Fruit fly (Drosophila melanogaster): ENCODE data around the gene E5.
A peak's percentile ranks its signal among the peaks of the same experiment; 100 is the strongest.

Gene E5

dm6 chr3R:13842532-13842931 lies 32.2 kb downstream of the E5 start:
- no peak for TF ChIP-seq Camta (GFP tag; optimal IDR thresholded peaks at IDR 0.05)
- TF ChIP-seq gt (GFP tag; IDR thresholded peaks at IDR 0.05) = no peak
- TF ChIP-seq CG1602 (GFP tag; optimal IDR thresholded peaks at IDR 0.05) = no peak
- TF ChIP-seq CG31224 (GFP tag; IDR thresholded peaks at IDR 0.05) = no peak
- peak; percentile 46 for TF ChIP-seq Ets65A (GFP tag)
- TF ChIP-seq NC2α (GFP tag; optimal IDR thresholded peaks at IDR 0.05) = no peak
- TF ChIP-seq sna (GFP tag; IDR thresholded peaks at IDR 0.05; ENCODE audit: partially characterized antibody) = no peak
- no peak for TF ChIP-seq Blimp-1 (GFP tag; optimal IDR thresholded peaks at IDR 0.05)
- no peak for TF ChIP-seq CG10565 (GFP tag; optimal IDR thresholded peaks at IDR 0.05)
- peak in 1 of 2 experiments; percentile 91 for TF ChIP-seq insv (GFP tag; optimal IDR thresholded peaks at IDR 0.05)
- TF ChIP-seq grn (GFP tag; optimal IDR thresholded peaks at IDR 0.05) = no peak

dm6 chr3R:13840956-13841355 lies 33.8 kb downstream of the E5 start:
- TF ChIP-seq CG17359 (tag; optimal IDR thresholded peaks at IDR 0.05) (no peak), CG8478 (optimal IDR thresholded peaks at IDR 0.05) (no peak), repo (GFP tag; optimal IDR thresholded peaks at IDR 0.05) (no peak), Sin3A (optimal IDR thresholded peaks at IDR 0.05) (no peak), Tbp (GFP tag; optimal IDR thresholded peaks at IDR 0.05) (no peak), CG3847 (GFP tag; IDR thresholded peaks at IDR 0.05) (no peak), CG12744 (GFP tag; optimal IDR thresholded peaks at IDR 0.05) (no peak), grau (tag; optimal IDR thresholded peaks at IDR 0.05) (no peak), CG17328 (GFP tag; IDR thresholded peaks at IDR 0.05) (0 out of 2 replicates have a peak, but pooled peaks have one; percentile 37), psq (GFP tag; optimal IDR thresholded peaks at IDR 0.05) (no peak), CG2120 (GFP tag; optimal IDR thresholded peaks at IDR 0.05) (no peak), gem (tag; optimal IDR thresholded peaks at IDR 0.05) (peak; percentile 5), sob (GFP tag; IDR thresholded peaks at IDR 0.05) (no peak), lilli (GFP tag; optimal IDR thresholded peaks at IDR 0.05) (no peak), CG18011 (GFP tag; optimal IDR thresholded peaks at IDR 0.05) (no peak), CG3065 (GFP tag; optimal IDR thresholded peaks at IDR 0.05) (no peak), bigmax (GFP tag; optimal IDR thresholded peaks at IDR 0.05) (no peak), tgo (GFP tag; IDR thresholded peaks at IDR 0.05) (0 out of 3 replicates have a peak, but pooled peaks have one; percentile 14), Xrp1 (GFP tag; IDR thresholded peaks at IDR 0.05) (no peak), Six4 (GFP tag; optimal IDR thresholded peaks at IDR 0.05) (no peak), Doc2 (GFP tag; IDR thresholded peaks at IDR 0.05) (no peak), E2f1 (GFP tag; IDR thresholded peaks at IDR 0.05) (no peak), CG4707 (GFP tag; optimal IDR thresholded peaks at IDR 0.05) (no peak), CG1792 (GFP tag; optimal IDR thresholded peaks at IDR 0.05) (no peak), Xbp1 (GFP tag; optimal IDR thresholded peaks at IDR 0.05) (no peak), ap (GFP tag; IDR thresholded peaks at IDR 0.05) (no peak), CG32767 (GFP tag; IDR thresholded peaks at IDR 0.05) (no peak), cg (GFP tag; optimal IDR thresholded peaks at IDR 0.05) (no peak), Hr3 (GFP tag; optimal IDR thresholded peaks at IDR 0.05) (no peak), CG14965 (GFP tag; optimal IDR thresholded peaks at IDR 0.05; ENCODE audit: borderline replicate concordance) (no peak), da (GFP tag; optimal IDR thresholded peaks at IDR 0.05) (no peak), zf30C (GFP tag; optimal IDR thresholded peaks at IDR 0.05) (no peak), Dfd (GFP tag; optimal IDR thresholded peaks at IDR 0.05) (no peak), row (GFP tag; IDR thresholded peaks at IDR 0.05) (peak; percentile 26; the same call in 1 of the 3 replicates), Camta (GFP tag; optimal IDR thresholded peaks at IDR 0.05) (no peak), CG8290 (GFP tag; optimal IDR thresholded peaks at IDR 0.05) (no peak), CG8290 (tag; optimal IDR thresholded peaks at IDR 0.05) (no peak), CG18476 (GFP tag; optimal IDR thresholded peaks at IDR 0.05) (no peak), CG10959 (GFP tag; IDR thresholded peaks at IDR 0.05) (0 out of 2 replicates have a peak, but pooled peaks have one; percentile 17), bsh (GFP tag; optimal IDR thresholded peaks at IDR 0.05) (peak in 1 of 2 experiments; percentile 27), Ada2b (GFP tag; IDR thresholded peaks at IDR 0.05) (no peak), Drgx (GFP tag; IDR thresholded peaks at IDR 0.05) (0 out of 2 replicates have a peak, but pooled peaks have one; percentile 8), CG15696 (tag; optimal IDR thresholded peaks at IDR 0.05) (no peak)

All from whole organism, embryonic.